Worm (Caenorhabditis elegans) whole organism, young adult: Measurements from ENCODE around the gene hcp-3.
A peak's percentile ranks its signal among the peaks of the same experiment; 100 is the strongest.

ENCODE experiments used
- B0336.3 ChIP-seq: fragments of 200-800 bp; sonication (Bioruptor generic); IDR thresholded peaks from 2 replicates; pipeline ENCODE4 v1.3.6; 2022; ENCODE audit warnings: missing genetic modification characterization, missing compliant biosample characterization
- C17E4.6 ChIP-seq: fragments of 200-800 bp; sonication (Bioruptor generic); IDR thresholded peaks from 2 replicates; pipeline ENCODE4 v1.3.6; 2022; ENCODE audit warnings: missing genetic modification reagents, missing genetic modification characterization, missing compliant biosample characterization
- F23B12.7 ChIP-seq: sonication (generic microtip); optimal IDR thresholded peaks from 2 replicates; lab custom pipeline; 2017; ENCODE audit warnings: missing genetic modification characterization, mild to moderate bottlenecking, missing compliant biosample characterization, antibody characterized with exemption, moderate library complexity; ENCODE audit not compliant: insufficient read depth
- F37B4.10 ChIP-seq: fragments of 200-800 bp; sonication (Bioruptor generic); IDR thresholded peaks from 2 replicates; pipeline ENCODE4 v1.3.6; 2022; ENCODE audit warnings: missing genetic modification characterization, missing compliant biosample characterization
- F49E8.2 ChIP-seq: sonication (generic microtip); optimal IDR thresholded peaks from 3 replicates; lab custom pipeline; 2017; ENCODE audit warnings: missing genetic modification characterization, mild to moderate bottlenecking, missing compliant biosample characterization, antibody characterized with exemption, moderate library complexity; ENCODE audit not compliant: insufficient read depth
- F57C9.4 ChIP-seq: sonication (generic microtip); optimal IDR thresholded peaks from 2 replicates; lab custom pipeline; 2017; ENCODE audit warnings: mild to moderate bottlenecking, missing genetic modification characterization, missing compliant biosample characterization
- K11D2.4 ChIP-seq: fragments of 200-800 bp; sonication (Bioruptor generic); IDR thresholded peaks from 2 replicates; pipeline ENCODE4 v1.3.6; 2022; ENCODE audit warnings: missing genetic modification reagents, missing genetic modification characterization, missing compliant biosample characterization
- T07F8.4 ChIP-seq: sonication (generic microtip); optimal IDR thresholded peaks from 2 replicates; lab custom pipeline; 2016; ENCODE audit warnings: mild to moderate bottlenecking, missing genetic modification characterization, moderate library complexity, missing compliant biosample characterization
- Y53F4B.3 ChIP-seq: fragments of 200-800 bp; sonication (Bioruptor generic); IDR thresholded peaks from 2 replicates; pipeline ENCODE4 v1.3.6; 2022; ENCODE audit warnings: missing genetic modification reagents, missing genetic modification characterization, missing compliant biosample characterization
- Y53G8AR.9 ChIP-seq: fragments of 200-800 bp; sonication (Bioruptor generic); conservative IDR thresholded peaks from 2 replicates; pipeline ENCODE4 v1.3.6; 2022; ENCODE audit warnings: missing genetic modification reagents, missing genetic modification characterization, missing compliant biosample characterization
- Y56A3A.18 ChIP-seq: fragments of 200-800 bp; sonication (Bioruptor generic); IDR thresholded peaks from 2 replicates; pipeline ENCODE4 v1.3.6; 2022; ENCODE audit warnings: missing genetic modification reagents, missing genetic modification characterization, missing compliant biosample characterization
- Y95B8A.8 ChIP-seq: fragments of 200-800 bp; sonication (Bioruptor generic); IDR thresholded peaks from 2 replicates; pipeline ENCODE4 v1.3.6; 2022; ENCODE audit warnings: missing genetic modification reagents, missing genetic modification characterization, missing compliant biosample characterization
- ZK185.1 ChIP-seq: sonication (generic microtip); optimal IDR thresholded peaks from 2 replicates; lab custom pipeline; 2016; ENCODE audit warnings: mild to moderate bottlenecking, missing genetic modification characterization, missing compliant biosample characterization; ENCODE audit not compliant: poor library complexity, severe bottlenecking
- ama-1 ChIP-seq, 3 experiments: fragments of 150-350 bp in 1 of 3; sonication (generic microtip) in 2 of 3; optimal IDR thresholded peaks; 2 replicates each; lab custom pipeline; 2014 to 2018; ENCODE audit warnings: missing biosample characterization in 2 of 3, missing genetic modification characterization in 2 of 3, missing genetic modification reagents in 2 of 3
- aptf-3 ChIP-seq: fragments of 200-800 bp; sonication (Bioruptor generic); IDR thresholded peaks from 2 replicates; pipeline ENCODE4 v1.3.6; 2022; ENCODE audit warnings: missing genetic modification characterization, missing compliant biosample characterization
- athp-1 ChIP-seq: sonication (generic microtip); optimal IDR thresholded peaks from 2 replicates; lab custom pipeline; 2017; ENCODE audit warnings: mild to moderate bottlenecking, missing genetic modification characterization, missing compliant biosample characterization
- attf-6 ChIP-seq: fragments of 200-800 bp; sonication (Bioruptor generic); IDR thresholded peaks from 2 replicates; pipeline ENCODE4 v1.3.6; 2022; ENCODE audit warnings: missing genetic modification reagents, missing genetic modification characterization, missing compliant biosample characterization
- ccch-3 ChIP-seq: fragments of 200-800 bp; sonication (Bioruptor generic); optimal IDR thresholded peaks from 2 replicates; lab custom pipeline; 2018; ENCODE audit warnings: mild to moderate bottlenecking, missing genetic modification characterization, missing compliant biosample characterization
- cebp-1 ChIP-seq, 2 experiments: fragments of 200-800 bp in 1 of 2; sonication (Bioruptor generic) in 1 of 2; sonication (generic microtip) in 1 of 2; IDR thresholded peaks in 1 of 2; optimal IDR thresholded peaks in 1 of 2; 2 replicates each; pipeline versions ENCODE4 v1.3.6 to Lab custom; 2017 to 2022; ENCODE audit warnings: missing compliant biosample characterization in 2 of 2, missing genetic modification characterization in 2 of 2, mild to moderate bottlenecking in 1 of 2, missing genetic modification reagents in 1 of 2, moderate library complexity in 1 of 2
- cebp-2 ChIP-seq: fragments of 200-800 bp; sonication (Bioruptor generic); IDR thresholded peaks from 2 replicates; pipeline ENCODE4 v1.3.6; 2022; ENCODE audit warnings: missing genetic modification characterization, missing compliant biosample characterization
- ceh-27 ChIP-seq: fragments of 200-800 bp; sonication (Bioruptor generic); optimal IDR thresholded peaks from 2 replicates; lab custom pipeline; 2018; ENCODE audit warnings: mild to moderate bottlenecking, missing genetic modification characterization, moderate library complexity, missing compliant biosample characterization
- ceh-79 ChIP-seq: sonication (generic microtip); optimal IDR thresholded peaks from 2 replicates; lab custom pipeline; 2017; ENCODE audit warnings: mild to moderate bottlenecking, missing genetic modification characterization, missing compliant biosample characterization
- ceh-91 ChIP-seq: fragments of 200-800 bp; sonication (Bioruptor generic); IDR thresholded peaks from 2 replicates; pipeline ENCODE4 v1.3.6; 2022; ENCODE audit warnings: missing genetic modification reagents, missing genetic modification characterization, missing compliant biosample characterization
- dpff-1 ChIP-seq: sonication (generic microtip); optimal IDR thresholded peaks from 2 replicates; lab custom pipeline; 2017; ENCODE audit warnings: mild to moderate bottlenecking, missing genetic modification characterization, missing compliant biosample characterization
- efl-1 ChIP-seq: fragments of 150-350 bp; optimal IDR thresholded peaks from 2 replicates; lab custom pipeline; 2014; ENCODE audit warnings: missing biosample characterization, missing genetic modification reagents, missing genetic modification characterization
- egl-18 ChIP-seq: fragments of 200-800 bp; sonication (Bioruptor generic); IDR thresholded peaks from 2 replicates; pipeline ENCODE4 v1.3.6; 2022; ENCODE audit warnings: missing genetic modification reagents, missing genetic modification characterization, missing compliant biosample characterization
- ets-4 ChIP-seq: fragments of 200-800 bp; sonication (Bioruptor generic); optimal IDR thresholded peaks from 2 replicates; lab custom pipeline; 2018; ENCODE audit warnings: mild to moderate bottlenecking, missing genetic modification characterization, missing compliant biosample characterization
- fkh-3 ChIP-seq: sonication (generic microtip); optimal IDR thresholded peaks from 2 replicates; lab custom pipeline; 2016; ENCODE audit warnings: mild to moderate bottlenecking, missing genetic modification characterization, missing compliant biosample characterization
- hlh-12 ChIP-seq: sonication (generic microtip); optimal IDR thresholded peaks from 2 replicates; lab custom pipeline; 2016; ENCODE audit warnings: missing genetic modification characterization, missing compliant biosample characterization
- let-526 ChIP-seq: fragments of 200-800 bp; sonication (Bioruptor generic); IDR thresholded peaks from 2 replicates; pipeline ENCODE4 v1.3.6; 2022; ENCODE audit warnings: missing genetic modification reagents, missing genetic modification characterization, missing compliant biosample characterization
- let-607 ChIP-seq, 2 experiments: fragments of 200-800 bp in 1 of 2; sonication (Bioruptor generic) in 1 of 2; sonication (generic microtip) in 1 of 2; optimal IDR thresholded peaks; 2 replicates each; lab custom pipeline; 2016 to 2018; ENCODE audit warnings: mild to moderate bottlenecking in 2 of 2, missing compliant biosample characterization in 2 of 2, missing genetic modification characterization in 2 of 2, moderate library complexity in 2 of 2, missing genotype in 1 of 2
- lin-35 ChIP-seq, 3 experiments: fragments of 150-350 bp in 2 of 3; sonication (generic microtip) in 1 of 3; optimal IDR thresholded peaks; 2 replicates each; lab custom pipeline; 2014 to 2018; ENCODE audit warnings: missing biosample characterization in 3 of 3, missing genetic modification characterization in 3 of 3, missing genetic modification reagents in 3 of 3
- lir-1 ChIP-seq: fragments of 200-800 bp; sonication (Bioruptor generic); conservative IDR thresholded peaks from 2 replicates; pipeline ENCODE4 v1.3.6; 2022; ENCODE audit warnings: missing genetic modification reagents, missing genetic modification characterization, missing compliant biosample characterization
- madf-10 ChIP-seq: sonication (generic microtip); optimal IDR thresholded peaks from 2 replicates; lab custom pipeline; 2016; ENCODE audit warnings: mild to moderate bottlenecking, missing genetic modification characterization, missing compliant biosample characterization
- nfyb-1 ChIP-seq: fragments of 200-800 bp; sonication (Bioruptor generic); IDR thresholded peaks from 2 replicates; pipeline ENCODE4 v1.3.6; 2022; ENCODE audit warnings: missing genetic modification reagents, missing genetic modification characterization, missing compliant biosample characterization
- nhr-80 ChIP-seq: sonication (generic microtip); optimal IDR thresholded peaks from 2 replicates; lab custom pipeline; 2016; ENCODE audit warnings: missing genetic modification characterization, missing compliant biosample characterization
- pha-4 ChIP-seq: fragments of 150-350 bp; sonication (generic microtip); optimal IDR thresholded peaks from 2 replicates; lab custom pipeline; 2014; ENCODE audit warnings: missing biosample characterization, missing genetic modification reagents, missing genetic modification characterization
- snpc-1.3 ChIP-seq: sonication (generic microtip); optimal IDR thresholded peaks from 2 replicates; lab custom pipeline; 2017; ENCODE audit warnings: missing genetic modification characterization, mild to moderate bottlenecking, missing compliant biosample characterization, antibody characterized with exemption, moderate library complexity, missing genotype, missing genetic modification reagents; ENCODE audit not compliant: insufficient read depth
- somi-1 ChIP-seq: fragments of 200-800 bp; sonication (Bioruptor generic); optimal IDR thresholded peaks from 2 replicates; lab custom pipeline; 2018; ENCODE audit warnings: mild to moderate bottlenecking, missing genetic modification characterization, missing compliant biosample characterization
- tbp1 ChIP-seq: fragments of 200-800 bp; sonication (Bioruptor generic); optimal IDR thresholded peaks from 2 replicates; lab custom pipeline; 2018; ENCODE audit warnings: mild to moderate bottlenecking, missing genetic modification characterization, missing compliant biosample characterization
- tbx-9 ChIP-seq: sonication (generic microtip); optimal IDR thresholded peaks from 2 replicates; lab custom pipeline; 2016; ENCODE audit warnings: borderline replicate concordance, missing genetic modification characterization, inconsistent platforms, missing compliant biosample characterization
- unc-62 ChIP-seq: fragments of 150-350 bp; optimal IDR thresholded peaks from 2 replicates; lab custom pipeline; 2014; ENCODE audit warnings: missing biosample characterization, missing genetic modification reagents, missing genetic modification characterization

Gene hcp-3

ce11 chrIII:9621840-9622525 is 5.7 kb upstream of the hcp-3 start:
- TF ChIP-seq nhr-80 (peak; percentile 81), cebp-1 (GFP tag; IDR thresholded peaks at IDR 0.05; lab: Robert Waterston, UW) (no peak), cebp-1 (tag; optimal IDR thresholded peaks at IDR 0.05; lab: Kevin White, UChicago) (peak; percentile 12), nfyb-1 (GFP tag; lab: Robert Waterston, UW) (0 out of 2 replicates have a peak, but pooled peaks have one; percentile 19), B0336.3 (GFP tag; lab: Robert Waterston, UW) (0 out of 2 replicates have a peak, but pooled peaks have one; percentile 12), lin-35 (GFP tag; optimal IDR thresholded peaks at IDR 0.05; lab: Kevin White, UChicago) (peak in 1 of 3 experiments; percentile 4), C17E4.6 (no peak), tbp1 (GFP tag; lab: Kevin White, UChicago) (peak; percentile 4), Y56A3A.18 (GFP tag; lab: Robert Waterston, UW) (0 out of 2 replicates have a peak, but pooled peaks have one; percentile 23), lir-1 (GFP tag; lab: Robert Waterston, UW) (no peak)

- TF ChIP-seq K11D2.4 (GFP tag; lab: Robert Waterston, UW) = 0 out of 2 replicates have a peak, but pooled peaks have one; percentile 11
- TF ChIP-seq cebp-2 = no peak
- TF ChIP-seq nfyb-1 (GFP tag; lab: Robert Waterston, UW) = no peak
- no peak for TF ChIP-seq dpff-1 (tag; lab: Kevin White, UChicago)
- no peak for TF ChIP-seq pha-4 (tag; lab: Kevin White, UChicago)
- TF ChIP-seq snpc-1.3 = no peak
- TF ChIP-seq lir-1 (GFP tag; lab: Robert Waterston, UW) = no peak
- TF ChIP-seq Y53G8AR.9 (GFP tag; lab: Robert Waterston, UW) = no peak
- TF ChIP-seq unc-62 (GFP tag; lab: Kevin White, UChicago) = no peak
- TF ChIP-seq F37B4.10 (GFP tag; lab: Robert Waterston, UW) = no peak
- TF ChIP-seq ceh-27 = peak; percentile 19
- TF ChIP-seq egl-18 (GFP tag; lab: Robert Waterston, UW) = no peak
- TF ChIP-seq tbp1 (GFP tag; lab: Kevin White, UChicago) = no peak
- no peak for TF ChIP-seq ZK185.1 (tag; lab: Kevin White, UChicago)
- no peak for TF ChIP-seq ets-4 (GFP tag; lab: Kevin White, UChicago)
- TF ChIP-seq athp-1 = no peak
- no peak for TF ChIP-seq Y53F4B.3 (GFP tag; lab: Robert Waterston, UW)
- TF ChIP-seq Y95B8A.8 = no peak
Measured at ce11 chrIII:9620148-9620547, 3.9 kb upstream of the hcp-3 start.

ce11 chrIII:9619079-9619761 is 3.0 kb upstream of the hcp-3 start, which contains the start of gene hlh-11:
hlh-11 (plus strand) TSS chrIII:9619711.
- TF ChIP-seq ceh-79 (tag; lab: Kevin White, UChicago) (no peak), let-607 (tag; optimal IDR thresholded peaks at IDR 0.05; lab: Kevin White, UChicago) (peak; percentile 16 to 68), aptf-3 (GFP tag; lab: Robert Waterston, UW) (no peak), F57C9.4 (no peak), F23B12.7 (tag; lab: Kevin White, UChicago) (peak; percentile 52), fkh-3 (tag; lab: Kevin White, UChicago) (no peak), somi-1 (peak; percentile 87), Y53F4B.3 (GFP tag; lab: Robert Waterston, UW) (no peak), T07F8.4 (no peak), ceh-91 (GFP tag; lab: Robert Waterston, UW) (no peak), dpff-1 (tag; lab: Kevin White, UChicago) (no peak), ama-1 (optimal IDR thresholded peaks at IDR 0.05; lab: Kevin White, UChicago) (no peak), ama-1 (GFP tag; optimal IDR thresholded peaks at IDR 0.05; lab: Kevin White, UChicago) (no peak), let-526 (GFP tag; lab: Robert Waterston, UW) (0 out of 2 replicates have a peak, but pooled peaks have one; percentile 16), hlh-12 (tag; lab: Kevin White, UChicago) (no peak), F49E8.2 (tag; lab: Kevin White, UChicago) (no peak), tbx-9 (tag; lab: Kevin White, UChicago) (no peak), ccch-3 (no peak), attf-6 (GFP tag; lab: Robert Waterston, UW) (no peak), madf-10 (tag; lab: Kevin White, UChicago) (peak; percentile 95), efl-1 (GFP tag; lab: Kevin White, UChicago) (no peak)
